Worm (Caenorhabditis elegans) whole organism, L1 larva: ENCODE measurements around the gene F39E9.6.

Source experiments
- C34B4.2 ChIP-seq: sonication (generic microtip); optimal IDR thresholded peaks from 2 replicates; lab custom pipeline; 2017; ENCODE audit warnings: mild to moderate bottlenecking, missing genetic modification characterization, missing compliant biosample characterization
- aly-2 ChIP-seq: fragments of 150-350 bp; optimal IDR thresholded peaks from 2 replicates; lab custom pipeline; 2014; ENCODE audit warnings: missing biosample characterization, missing genetic modification characterization
- blmp-1 ChIP-seq: fragments of 150-350 bp; optimal IDR thresholded peaks from 2 replicates; lab custom pipeline; 2014; ENCODE audit warnings: missing biosample characterization, missing genetic modification characterization
- ceh-63 ChIP-seq: fragments of 200-800 bp; sonication (Bioruptor generic); optimal IDR thresholded peaks from 2 replicates; lab custom pipeline; 2018; ENCODE audit warnings: mild to moderate bottlenecking, missing genetic modification characterization, missing compliant biosample characterization
- ceh-88 ChIP-seq: fragments of 200-800 bp; sonication (Bioruptor generic); IDR thresholded peaks from 2 replicates; pipeline ENCODE4 v1.3.6; 2022; ENCODE audit warnings: missing genetic modification characterization, missing compliant biosample characterization
- dpl-1 ChIP-seq, 3 experiments: fragments of 150-350 bp in 2 of 3; sonication (generic microtip) in 1 of 3; optimal IDR thresholded peaks; 2 replicates each; lab custom pipeline; 2014 to 2017; ENCODE audit warnings: missing biosample characterization in 3 of 3, missing genetic modification characterization in 3 of 3, missing genetic modification reagents in 3 of 3
- dsc-1 ChIP-seq: sonication (generic microtip); optimal IDR thresholded peaks from 2 replicates; lab custom pipeline; 2016; ENCODE audit warnings: mild to moderate bottlenecking, missing genetic modification characterization, missing compliant biosample characterization
- efl-1 ChIP-seq, 4 experiments: fragments of 150-350 bp; optimal IDR thresholded peaks in 3 of 4; peaks in 1 of 4; 1 replicate in 1 of 4; 2 replicates in 3 of 4; lab custom pipeline; 2014; ENCODE audit warnings: missing biosample characterization in 2 of 4, missing genetic modification characterization in 2 of 4, missing genetic modification reagents in 2 of 4
- efl-3 ChIP-seq: fragments of 200-800 bp; sonication (Bioruptor generic); optimal IDR thresholded peaks from 2 replicates; lab custom pipeline; 2018; ENCODE audit warnings: mild to moderate bottlenecking, missing genetic modification characterization, missing compliant biosample characterization
- egl-13 ChIP-seq: sonication (generic microtip); optimal IDR thresholded peaks from 2 replicates; lab custom pipeline; 2016; ENCODE audit warnings: missing genotype, missing genetic modification reagents, missing genetic modification characterization, missing compliant biosample characterization
- elt-3 ChIP-seq, 6 experiments: fragments of 150-350 bp in 1 of 6; sonication (generic microtip); optimal IDR thresholded peaks; 2 replicates each; lab custom pipeline; 2017 to 2018; ENCODE audit warnings: missing biosample characterization in 6 of 6, missing genetic modification characterization in 6 of 6, inconsistent platforms in 1 of 6
- ets-5 ChIP-seq: fragments of 200-800 bp; sonication (Bioruptor generic); IDR thresholded peaks from 2 replicates; pipeline ENCODE4 v1.3.6; 2022; ENCODE audit warnings: missing genetic modification characterization, missing compliant biosample characterization
- fkh-10 ChIP-seq: sonication (generic microtip); optimal IDR thresholded peaks from 2 replicates; lab custom pipeline; 2017; ENCODE audit warnings: missing biosample characterization, missing genetic modification reagents, missing genetic modification characterization
- fkh-4 ChIP-seq: sonication (generic microtip); optimal IDR thresholded peaks from 2 replicates; lab custom pipeline; 2016; ENCODE audit warnings: missing compliant biosample characterization, missing genetic modification characterization, borderline replicate concordance
- fos-1 ChIP-seq: fragments of 150-350 bp; optimal IDR thresholded peaks from 2 replicates; lab custom pipeline; 2014; ENCODE audit warnings: missing biosample characterization, missing genetic modification characterization
- lin-13 ChIP-seq: fragments of 150-350 bp; optimal IDR thresholded peaks from 2 replicates; lab custom pipeline; 2014; ENCODE audit warnings: missing biosample characterization, missing genetic modification reagents, missing genetic modification characterization
- lin-14 ChIP-seq: fragments of 200-800 bp; sonication (Bioruptor generic); optimal IDR thresholded peaks from 2 replicates; lab custom pipeline; 2018; ENCODE audit warnings: mild to moderate bottlenecking, missing genetic modification characterization, moderate library complexity, missing compliant biosample characterization
- lin-35 ChIP-seq, 2 experiments: fragments of 150-350 bp; optimal IDR thresholded peaks; 2 replicates each; lab custom pipeline; 2014; ENCODE audit warnings: missing biosample characterization in 2 of 2, missing genetic modification characterization in 2 of 2, missing genetic modification reagents in 2 of 2
- lir-3 ChIP-seq: sonication (generic microtip); optimal IDR thresholded peaks from 2 replicates; lab custom pipeline; 2016; ENCODE audit warnings: mild to moderate bottlenecking, missing genetic modification characterization, moderate library complexity, missing compliant biosample characterization; ENCODE audit not compliant: poor library complexity
- lsy-2 ChIP-seq, 2 experiments: fragments of 150-350 bp; optimal IDR thresholded peaks; 2 replicates each; lab custom pipeline; 2014; ENCODE audit warnings: missing biosample characterization in 2 of 2, missing genetic modification characterization in 2 of 2
- mab-9 ChIP-seq: fragments of 200-800 bp; sonication (Bioruptor generic); IDR thresholded peaks from 2 replicates; pipeline ENCODE4 v1.3.6; 2022; ENCODE audit warnings: missing genetic modification reagents, missing genetic modification characterization, missing compliant biosample characterization
- mep-1 ChIP-seq: fragments of 150-350 bp; optimal IDR thresholded peaks from 2 replicates; lab custom pipeline; 2014; ENCODE audit warnings: missing biosample characterization, missing genetic modification characterization
- nhr-19 ChIP-seq: fragments of 200-800 bp; sonication (Bioruptor generic); conservative IDR thresholded peaks from 2 replicates; pipeline ENCODE4 v1.3.6; 2022; ENCODE audit warnings: missing genetic modification characterization, missing compliant biosample characterization
- nhr-20 ChIP-seq: sonication (generic microtip); optimal IDR thresholded peaks from 2 replicates; lab custom pipeline; 2016; ENCODE audit warnings: mild to moderate bottlenecking, missing genetic modification characterization, missing compliant biosample characterization
- nhr-237 ChIP-seq: fragments of 150-350 bp; optimal IDR thresholded peaks from 2 replicates; lab custom pipeline; 2014; ENCODE audit warnings: missing biosample characterization, missing genetic modification characterization
- nhr-28 ChIP-seq: fragments of 150-350 bp; optimal IDR thresholded peaks from 2 replicates; lab custom pipeline; 2014; ENCODE audit warnings: missing biosample characterization, missing genetic modification characterization
- nhr-47 ChIP-seq: sonication (generic microtip); optimal IDR thresholded peaks from 2 replicates; lab custom pipeline; 2016; ENCODE audit warnings: mild to moderate bottlenecking, missing genetic modification characterization, moderate library complexity, missing compliant biosample characterization
- nhr-71 ChIP-seq: sonication (generic microtip); optimal IDR thresholded peaks from 2 replicates; lab custom pipeline; 2016; ENCODE audit warnings: mild to moderate bottlenecking, missing genetic modification characterization, moderate library complexity, missing compliant biosample characterization
- nhr-85 ChIP-seq: sonication (generic microtip); peaks from one replicate; lab custom pipeline; 2016; ENCODE audit warnings: missing genetic modification characterization, inconsistent platforms, missing compliant biosample characterization
- snpc-4 ChIP-seq: fragments of 150-350 bp; optimal IDR thresholded peaks from 2 replicates; lab custom pipeline; 2014; ENCODE audit warnings: missing biosample characterization, missing genetic modification characterization
- snu-23 ChIP-seq: sonication (generic microtip); optimal IDR thresholded peaks from 2 replicates; lab custom pipeline; 2016; ENCODE audit warnings: missing genetic modification characterization, missing compliant biosample characterization
- swsn-7 ChIP-seq: sonication (generic microtip); optimal IDR thresholded peaks from 2 replicates; lab custom pipeline; 2016; ENCODE audit warnings: missing genetic modification characterization, missing compliant biosample characterization
- tbx-2 ChIP-seq: sonication (generic microtip); optimal IDR thresholded peaks from 2 replicates; lab custom pipeline; 2016; ENCODE audit warnings: missing genetic modification characterization, missing compliant biosample characterization
- tlp-1 ChIP-seq: fragments of 150-350 bp; optimal IDR thresholded peaks from 2 replicates; lab custom pipeline; 2014; ENCODE audit warnings: missing biosample characterization, missing genetic modification characterization
- unc-62 ChIP-seq: fragments of 150-350 bp; optimal IDR thresholded peaks from 2 replicates; lab custom pipeline; 2014; ENCODE audit warnings: missing biosample characterization, missing genetic modification reagents, missing genetic modification characterization
- unc-86 ChIP-seq: sonication (generic microtip); optimal IDR thresholded peaks from 2 replicates; lab custom pipeline; 2016; ENCODE audit warnings: missing genetic modification characterization, missing compliant biosample characterization
- unc-98 ChIP-seq: fragments of 200-800 bp; sonication (Bioruptor generic); IDR thresholded peaks from 2 replicates; pipeline ENCODE4 v1.3.6; 2022; ENCODE audit warnings: missing genetic modification characterization, missing compliant biosample characterization
- zag-1 ChIP-seq: fragments of 150-350 bp; optimal IDR thresholded peaks from 2 replicates; lab custom pipeline; 2014; ENCODE audit warnings: missing biosample characterization, missing genetic modification characterization
- zip-4 ChIP-seq: fragments of 200-800 bp; sonication (Bioruptor generic); optimal IDR thresholded peaks from 2 replicates; lab custom pipeline; 2018; ENCODE audit warnings: mild to moderate bottlenecking, missing genetic modification characterization, moderate library complexity, missing compliant biosample characterization
- ztf-4 ChIP-seq: fragments of 150-350 bp; optimal IDR thresholded peaks from 2 replicates; lab custom pipeline; 2014; ENCODE audit warnings: missing biosample characterization, missing genetic modification characterization

Gene F39E9.6

ce11 chrII:3303582-3303981 is 9.8 kb downstream of the F39E9.6 start:
- no peak for TF ChIP-seq dpl-1 (GFP tag; optimal IDR thresholded peaks at IDR 0.05; lab: Kevin White, UChicago)
- TF ChIP-seq zag-1 (tag; lab: Kevin White, UChicago) = no peak
- TF ChIP-seq lsy-2 (tag; optimal IDR thresholded peaks at IDR 0.05; lab: Kevin White, UChicago) = peak in 1 of 2 experiments; percentile 23
- TF ChIP-seq dsc-1 = no peak
- TF ChIP-seq nhr-28 (tag; lab: Kevin White, UChicago) = no peak
- peak; percentile 10 for TF ChIP-seq nhr-71 (tag; lab: Kevin White, UChicago)
- no peak for TF ChIP-seq fkh-4 (tag; lab: Kevin White, UChicago)
- no peak for TF ChIP-seq aly-2 (tag; lab: Kevin White, UChicago)
- no peak for TF ChIP-seq nhr-237 (tag; lab: Kevin White, UChicago)
- TF ChIP-seq nhr-85 (tag; lab: Kevin White, UChicago) = peak; percentile 75
- no peak for TF ChIP-seq fkh-10 (GFP tag; lab: Kevin White, UChicago)
- TF ChIP-seq ets-5 = no peak
- TF ChIP-seq tlp-1 (tag; lab: Kevin White, UChicago) = no peak
- TF ChIP-seq mab-9 (GFP tag; lab: Robert Waterston, UW) = no peak
- peak; percentile 33 for TF ChIP-seq snu-23
- no peak for TF ChIP-seq unc-62 (GFP tag; lab: Kevin White, UChicago)
- no peak for TF ChIP-seq lin-13
- peak in 1 of 6 experiments; percentile 4 for TF ChIP-seq elt-3 (tag; optimal IDR thresholded peaks at IDR 0.05; lab: Kevin White, UChicago)
- no peak for TF ChIP-seq ceh-63 (GFP tag; lab: Kevin White, UChicago)
- peak; percentile 16 for TF ChIP-seq nhr-47 (tag; lab: Kevin White, UChicago)
- TF ChIP-seq unc-98 (GFP tag; lab: Robert Waterston, UW) = no peak
- TF ChIP-seq lir-3 (tag; lab: Kevin White, UChicago) = no peak
- TF ChIP-seq nhr-19 (GFP tag; lab: Robert Waterston, UW) = peak; percentile 56
- no peak for TF ChIP-seq ztf-4
- no peak for TF ChIP-seq egl-13 (tag; lab: Kevin White, UChicago)
- TF ChIP-seq nhr-20 (tag; lab: Kevin White, UChicago) = no peak
- TF ChIP-seq C34B4.2 (tag; lab: Kevin White, UChicago) = no peak
- no peak for TF ChIP-seq mep-1
- no peak for TF ChIP-seq blmp-1
- TF ChIP-seq tbx-2 (tag; lab: Kevin White, UChicago) = no peak
- peak; percentile 12 to 16 for TF ChIP-seq efl-1 (optimal IDR thresholded peaks at IDR 0.05; lab: Kevin White, UChicago)
- peak in 1 of 2 experiments; percentile 14 for TF ChIP-seq efl-1 (GFP tag; optimal IDR thresholded peaks at IDR 0.05 in 1 of 2; lab: Kevin White, UChicago)
- TF ChIP-seq fos-1 (tag; lab: Kevin White, UChicago) = no peak
- TF ChIP-seq swsn-7 = no peak
- TF ChIP-seq unc-86 (tag; lab: Kevin White, UChicago) = no peak
- no peak for TF ChIP-seq zip-4 (GFP tag; lab: Kevin White, UChicago)
- TF ChIP-seq ceh-88 (GFP tag; lab: Robert Waterston, UW) = no peak
- peak; percentile 45 for TF ChIP-seq lin-14 (GFP tag; lab: Kevin White, UChicago)
- TF ChIP-seq lin-35 (GFP tag; optimal IDR thresholded peaks at IDR 0.05; lab: Kevin White, UChicago) = no peak
- TF ChIP-seq efl-3 (GFP tag; lab: Kevin White, UChicago) = no peak
- no peak for TF ChIP-seq snpc-4 (tag; lab: Kevin White, UChicago)

ce11 chrII:3299457-3299856 is 13.9 kb downstream of the F39E9.6 start, which contains the start of gene btb-22:
TSS of gene btb-22 (plus strand) at chrII:3299757.
- TF ChIP-seq efl-1 (optimal IDR thresholded peaks at IDR 0.05; lab: Kevin White, UChicago) (no peak), efl-1 (GFP tag; optimal IDR thresholded peaks at IDR 0.05 in 1 of 2; lab: Kevin White, UChicago) (peak in 1 of 2 experiments; percentile 66), zip-4 (GFP tag; lab: Kevin White, UChicago) (no peak)
